Fruit fly (Drosophila melanogaster): ENCODE data around the gene hwt.

Gene hwt

dm6 chrX:12578701-12579372 lies 10.6 kb upstream of the hwt start (continued):
- TF ChIP-seq Ssrp (tag; optimal IDR thresholded peaks at IDR 0.05) (peak; percentile 77), gce (GFP tag; IDR thresholded peaks at IDR 0.05) (0 out of 3 replicates have a peak, but pooled peaks have one; percentile 34), luna (GFP tag; optimal IDR thresholded peaks at IDR 0.05) (no peak), abd-A (tag; optimal IDR thresholded peaks at IDR 0.05) (no peak), nerfin-1 (tag; optimal IDR thresholded peaks at IDR 0.05) (peak; percentile 75), sob (GFP tag; IDR thresholded peaks at IDR 0.05) (no peak; the same call in 1 of the 2 replicates), CG9215 (GFP tag; IDR thresholded peaks at IDR 0.05) (peak; percentile 42), CG1602 (GFP tag; optimal IDR thresholded peaks at IDR 0.05) (peak; percentile 39), ase (GFP tag; IDR thresholded peaks at IDR 0.05) (0 out of 3 replicates have a peak, but pooled peaks have one; percentile 40), CG18619 (GFP tag; optimal IDR thresholded peaks at IDR 0.05) (peak; percentile 32), Ada2b (GFP tag; IDR thresholded peaks at IDR 0.05) (peak; percentile 41; the same call in 1 of the 2 replicates), CG34224 (GFP tag; IDR thresholded peaks at IDR 0.05; ENCODE audit: partially characterized antibody) (peak; percentile 20; the same call in 1 of the 3 replicates), CG11456 (GFP tag; IDR thresholded peaks at IDR 0.05) (0 out of 3 replicates have a peak, but pooled peaks have one; percentile 44), CG8290 (GFP tag; optimal IDR thresholded peaks at IDR 0.05) (no peak), CG8290 (tag; optimal IDR thresholded peaks at IDR 0.05) (no peak), CG17802 (tag; optimal IDR thresholded peaks at IDR 0.05) (peak; percentile 4), sqz (GFP tag; optimal IDR thresholded peaks at IDR 0.05) (no peak), inv (GFP tag; IDR thresholded peaks at IDR 0.05; ENCODE audit: partially characterized antibody) (no peak), Meics (GFP tag; optimal IDR thresholded peaks at IDR 0.05) (peak; percentile 67), CG9932 (GFP tag; IDR thresholded peaks at IDR 0.05) (0 out of 2 replicates have a peak, but pooled peaks have one; percentile 13), Bteb2 (GFP tag; optimal IDR thresholded peaks at IDR 0.05) (peak; percentile 31), CG17359 (tag; optimal IDR thresholded peaks at IDR 0.05) (peak; percentile 69), Nf-YB (GFP tag; optimal IDR thresholded peaks at IDR 0.05) (no peak), chif (GFP tag; optimal IDR thresholded peaks at IDR 0.05) (peak; percentile 19 to 30), CG1233 (GFP tag; optimal IDR thresholded peaks at IDR 0.05) (peak; percentile 37), CG14710 (tag; optimal IDR thresholded peaks at IDR 0.05) (peak; percentile 61), CG12219 (GFP tag; optimal IDR thresholded peaks at IDR 0.05) (peak; percentile 33), CG2116 (GFP tag; optimal IDR thresholded peaks at IDR 0.05) (no peak), grau (tag; optimal IDR thresholded peaks at IDR 0.05) (peak; percentile 80), ara (GFP tag; IDR thresholded peaks at IDR 0.05) (peak; percentile 40; the same call in 1 of the 2 replicates), Dref (GFP tag; IDR thresholded peaks at IDR 0.05) (no peak), CG11695 (GFP tag; IDR thresholded peaks at IDR 0.05) (peak; percentile 41; the same call in 1 of the 3 replicates), ken (GFP tag; IDR thresholded peaks at IDR 0.05) (0 out of 3 replicates have a peak, but pooled peaks have one; percentile 38), Ptx1 (GFP tag; IDR thresholded peaks at IDR 0.05) (peak; percentile 51), vvl (GFP tag; IDR thresholded peaks at IDR 0.05) (peak; percentile 56), CG12155 (GFP tag; optimal IDR thresholded peaks at IDR 0.05) (peak; percentile 28), tap (tag; optimal IDR thresholded peaks at IDR 0.05) (peak; percentile 69), prd (optimal IDR thresholded peaks at IDR 0.05) (no peak), prd (GFP tag; IDR thresholded peaks at IDR 0.05) (peak; percentile 51; the same call in 2 of the 3 replicates), lbe (GFP tag; optimal IDR thresholded peaks at IDR 0.05) (no peak), CG1603 (tag; optimal IDR thresholded peaks at IDR 0.05) (peak; percentile 24), btn (GFP tag; optimal IDR thresholded peaks at IDR 0.05) (no peak), bbx (GFP tag; IDR thresholded peaks at IDR 0.05; ENCODE audit: partially characterized antibody) (0 out of 2 replicates have a peak, but pooled peaks have one; percentile 38), fd3F (GFP tag; optimal IDR thresholded peaks at IDR 0.05) (peak; percentile 39), CG2712 (tag; optimal IDR thresholded peaks at IDR 0.05) (peak; percentile 71), CG14441 (GFP tag; IDR thresholded peaks at IDR 0.05) (no peak; the same call in 1 of the 2 replicates), disco-r (GFP tag; optimal IDR thresholded peaks at IDR 0.05) (no peak), Spps (tag; optimal IDR thresholded peaks at IDR 0.05) (no peak), E2f2 (GFP tag; IDR thresholded peaks at IDR 0.05) (peak; percentile 34; the same call in 1 of the 2 replicates)
